Worm (Caenorhabditis elegans): Measurements from ENCODE around the gene aldo-2.
A peak's percentile ranks its signal among the peaks of the same experiment; 100 is the strongest.

Gene aldo-2

ce11 chrIII:5915926-5916325, 39.5 kb upstream of the aldo-2 start:
- TF ChIP-seq fkh-10 (GFP tag; optimal IDR thresholded peaks at IDR 0.05) (no peak), ceh-45 (GFP tag; IDR thresholded peaks at IDR 0.05) (no peak), pat-9 (tag; optimal IDR thresholded peaks at IDR 0.05) (no peak), elt-2 (tag; optimal IDR thresholded peaks at IDR 0.05) (peak; percentile 94)

DNA sequence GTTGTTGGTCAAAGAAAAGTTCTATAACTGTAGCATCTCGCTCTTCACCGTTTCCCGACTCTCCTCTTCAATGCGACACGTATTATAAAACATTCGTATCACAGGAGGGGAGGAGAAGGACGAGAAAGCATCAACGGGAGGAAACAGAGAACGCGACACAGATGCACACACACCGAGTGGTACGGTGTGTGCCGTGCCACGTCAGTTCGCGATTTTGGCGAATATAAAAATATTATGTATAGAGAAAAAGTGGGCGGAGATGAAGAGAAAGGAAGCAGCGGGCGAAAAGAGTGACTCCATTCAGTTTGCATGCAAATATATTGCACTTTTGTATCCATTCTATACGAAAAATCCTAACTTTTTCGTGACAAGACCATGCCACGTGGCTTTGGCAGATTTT, 38.3 kb upstream of the aldo-2 start:
- TF ChIP-seq pax-1 (tag; optimal IDR thresholded peaks at IDR 0.05) (no peak), nfya-1 (tag; optimal IDR thresholded peaks at IDR 0.05) (peak; percentile 55), elt-2 (tag; optimal IDR thresholded peaks at IDR 0.05) (peak; percentile 5)

- TF ChIP-seq tbx-7 (tag; optimal IDR thresholded peaks at IDR 0.05) (no peak), nfya-1 (tag; optimal IDR thresholded peaks at IDR 0.05) (no peak)
Observed at ce11 chrIII:5908408-5908807, 32.0 kb upstream of the aldo-2 start, which contains the start of gene C28H8.3. Gene C28H8.3 (plus strand): TSS chrIII:5908700.

DNA sequence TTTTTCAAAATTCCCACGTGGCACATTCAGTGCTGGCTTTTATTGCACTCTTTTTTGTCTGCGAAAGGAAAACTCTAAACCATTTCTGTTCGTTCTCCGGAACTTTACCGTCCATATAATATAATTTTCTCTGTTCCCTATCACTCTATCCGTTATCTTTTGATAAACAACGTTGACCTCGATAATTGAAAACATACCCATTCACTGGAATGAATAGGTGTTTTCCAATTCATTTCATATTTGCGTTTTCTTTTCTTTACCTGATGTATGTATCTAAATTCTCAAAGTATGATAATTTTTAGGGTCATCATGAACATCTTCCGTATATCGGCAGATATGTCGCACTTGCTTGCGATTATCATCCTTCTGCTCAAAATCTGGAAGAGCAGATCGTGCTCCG, 30.3 kb upstream of the aldo-2 start, which contains the start of gene erd-2.2:
erd-2.2 (plus strand) TSS at position 301 of the 400 bp plus-strand sequence.
- no peak for TF ChIP-seq rnt-1 (tag; optimal IDR thresholded peaks at IDR 0.05)
- no peak for TF ChIP-seq ets-4 (tag; optimal IDR thresholded peaks at IDR 0.05)
- TF ChIP-seq ceh-9 (tag; optimal IDR thresholded peaks at IDR 0.05) = no peak
- TF ChIP-seq pax-1 (tag; optimal IDR thresholded peaks at IDR 0.05) = no peak
- TF ChIP-seq unc-86 (tag; optimal IDR thresholded peaks at IDR 0.05) = no peak
- no peak for TF ChIP-seq ceh-14 (tag; optimal IDR thresholded peaks at IDR 0.05)
- no peak for TF ChIP-seq tbx-7 (tag; optimal IDR thresholded peaks at IDR 0.05)
- no peak for TF ChIP-seq gmeb-2 (tag; optimal IDR thresholded peaks at IDR 0.05)
- no peak for TF ChIP-seq che-1 (tag; optimal IDR thresholded peaks at IDR 0.05)

DNA sequence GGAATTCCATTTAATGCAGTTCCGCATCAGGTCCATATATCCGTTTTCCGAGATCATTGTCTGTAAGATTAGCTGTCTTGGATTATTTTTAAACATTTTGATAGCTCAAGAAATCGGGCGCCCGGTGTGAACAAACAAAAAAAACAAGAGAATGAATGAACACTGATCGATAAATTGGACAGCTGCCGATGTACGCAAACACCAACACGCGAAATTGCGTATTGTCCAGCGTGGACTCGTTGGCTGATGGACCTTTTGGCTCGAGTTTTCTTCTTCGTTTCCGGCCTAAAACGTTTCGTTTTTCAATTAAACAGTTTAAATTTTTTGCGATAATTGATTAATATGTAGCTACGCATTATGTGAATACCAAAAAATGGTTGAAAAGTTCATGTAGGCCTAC, 29.6 kb upstream of the aldo-2 start, which contains the start of gene dpff-1:
dpff-1 (minus strand) TSS at position 288 of the 400 bp plus-strand sequence.
- no peak for TF ChIP-seq ceh-30 (tag; optimal IDR thresholded peaks at IDR 0.05)
- TF ChIP-seq ceh-48 (tag; optimal IDR thresholded peaks at IDR 0.05) = peak; percentile 85

- TF ChIP-seq unc-42 (tag; optimal IDR thresholded peaks at IDR 0.05) (peak; percentile 80), pros-1 (tag; optimal IDR thresholded peaks at IDR 0.05) (no peak)
Observed at ce11 chrIII:5902558-5902957, 26.1 kb upstream of the aldo-2 start.

- TF ChIP-seq zip-5 (tag; optimal IDR thresholded peaks at IDR 0.05) = no peak
- TF ChIP-seq pag-3 (tag; optimal IDR thresholded peaks at IDR 0.05; ENCODE audit: borderline replicate concordance) = no peak
- no peak for TF ChIP-seq nfya-1 (tag; optimal IDR thresholded peaks at IDR 0.05)
- TF ChIP-seq unc-55 (GFP tag; optimal IDR thresholded peaks at IDR 0.05) = peak; percentile 8
- TF ChIP-seq pha-2 (tag; optimal IDR thresholded peaks at IDR 0.05) = no peak
- TF ChIP-seq hlh-30 (tag; optimal IDR thresholded peaks at IDR 0.05; ENCODE audit: insufficient read depth) = peak; percentile 39
Observed at ce11 chrIII:5900709-5901108, 24.3 kb upstream of the aldo-2 start.

DNA sequence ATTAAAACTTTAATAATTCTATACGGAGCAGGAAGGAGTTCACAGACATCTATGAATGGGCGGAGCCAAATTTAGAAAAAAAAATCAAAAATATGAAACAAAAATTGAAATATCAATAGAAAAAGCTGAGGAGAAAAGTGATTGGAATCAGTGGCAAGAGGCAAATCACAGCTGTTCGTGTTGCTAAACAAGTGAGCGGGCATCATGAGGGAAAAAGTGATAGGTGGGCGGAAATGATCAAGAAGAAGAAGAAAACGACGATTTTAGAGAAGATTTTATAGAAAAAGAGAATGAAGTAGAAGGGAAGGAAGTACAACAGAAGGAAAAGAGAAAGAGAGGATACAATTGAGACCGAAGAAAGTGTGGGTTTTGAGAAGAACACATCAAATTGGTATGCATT, 22.2 kb upstream of the aldo-2 start:
- no peak for TF ChIP-seq tbx-2 (tag; optimal IDR thresholded peaks at IDR 0.05)
- TF ChIP-seq ceh-18 (tag; optimal IDR thresholded peaks at IDR 0.05) = peak; percentile 27
- no peak for TF ChIP-seq K09A11.1 (tag; optimal IDR thresholded peaks at IDR 0.05; ENCODE audit: insufficient read depth)
- TF ChIP-seq syd-9 (tag; optimal IDR thresholded peaks at IDR 0.05) = no peak
- TF ChIP-seq dve-1 (tag; optimal IDR thresholded peaks at IDR 0.05) = no peak
